Worm (Caenorhabditis elegans): Measurements from ENCODE around the gene Y43E12A.3.

The Y43E12A.3 gene

ce11 chrIV:10975968-10976367 is 11.7 kb upstream of the Y43E12A.3 start (continued):
- TF ChIP-seq ztf-11 (tag; optimal IDR thresholded peaks at IDR 0.05), result no peak
- TF ChIP-seq ztf-4 (tag; optimal IDR thresholded peaks at IDR 0.05), result no peak
- TF ChIP-seq rnt-1 (tag; optimal IDR thresholded peaks at IDR 0.05), result peak; percentile 47

- TF ChIP-seq tlp-1 (tag; optimal IDR thresholded peaks at IDR 0.05) (no peak), lin-14 (GFP tag; optimal IDR thresholded peaks at IDR 0.05) (peak; percentile 15), ztf-11 (tag; optimal IDR thresholded peaks at IDR 0.05) (no peak), zag-1 (tag; optimal IDR thresholded peaks at IDR 0.05) (no peak), aha-1 (tag; optimal IDR thresholded peaks at IDR 0.05) (no peak)
These were observed 9.1 kb upstream of the Y43E12A.3 start for ce11 chrIV:10978641-10979040.

- TF ChIP-seq nhr-71 (tag; optimal IDR thresholded peaks at IDR 0.05) (peak; percentile 27), lsy-2 (tag; optimal IDR thresholded peaks at IDR 0.05) (peak in 1 of 2 experiments; percentile 24), lin-14 (GFP tag; optimal IDR thresholded peaks at IDR 0.05) (peak; percentile 85), nhr-77 (tag; optimal IDR thresholded peaks at IDR 0.05) (no peak), efl-1 (optimal IDR thresholded peaks at IDR 0.05) (no peak), efl-1 (GFP tag; optimal IDR thresholded peaks at IDR 0.05 in 1 of 2) (peak in 1 of 2 experiments; percentile 31), snu-23 (GFP tag; optimal IDR thresholded peaks at IDR 0.05) (peak; percentile 12), ceh-82 (tag; optimal IDR thresholded peaks at IDR 0.05) (peak in 1 of 3 experiments; percentile 26), zag-1 (tag; optimal IDR thresholded peaks at IDR 0.05) (no peak), rnt-1 (tag; optimal IDR thresholded peaks at IDR 0.05) (peak; percentile 43), dsc-1 (tag; optimal IDR thresholded peaks at IDR 0.05) (peak; percentile 11), nhr-19 (GFP tag; conservative IDR thresholded peaks at IDR 0.05) (0 out of 2 replicates have a peak, but pooled peaks have one; percentile 2), fkh-10 (GFP tag; optimal IDR thresholded peaks at IDR 0.05) (peak; percentile 88), grh-1 (GFP tag; IDR thresholded peaks at IDR 0.05) (no peak), swsn-7 (tag; optimal IDR thresholded peaks at IDR 0.05) (peak; percentile 8), fkh-8 (tag; optimal IDR thresholded peaks at IDR 0.05) (peak; percentile 6)
These were observed 8.0 kb upstream of the Y43E12A.3 start for ce11 chrIV:10979689-10980088.

- TF ChIP-seq pqm-1 (tag; optimal IDR thresholded peaks at IDR 0.05) (no peak), efl-1 (optimal IDR thresholded peaks at IDR 0.05) (no peak), efl-1 (GFP tag; optimal IDR thresholded peaks at IDR 0.05 in 1 of 2) (peak in 1 of 2 experiments; percentile 2), ets-5 (GFP tag; IDR thresholded peaks at IDR 0.05) (no peak), lin-35 (GFP tag; optimal IDR thresholded peaks at IDR 0.05) (peak in 1 of 2 experiments; percentile 49), nhr-20 (tag; optimal IDR thresholded peaks at IDR 0.05) (peak; percentile 14), mep-1 (tag; optimal IDR thresholded peaks at IDR 0.05) (peak; percentile 6), blmp-1 (tag; optimal IDR thresholded peaks at IDR 0.05) (peak; percentile 20), unc-30 (tag; optimal IDR thresholded peaks at IDR 0.05) (no peak), hlh-4 (tag; optimal IDR thresholded peaks at IDR 0.05) (no peak), fkh-4 (tag; optimal IDR thresholded peaks at IDR 0.05; ENCODE audit: borderline replicate concordance) (no peak), mdl-1 (tag; optimal IDR thresholded peaks at IDR 0.05) (no peak), lin-14 (GFP tag; optimal IDR thresholded peaks at IDR 0.05) (peak; percentile 62), grh-1 (GFP tag; IDR thresholded peaks at IDR 0.05) (0 out of 2 replicates have a peak, but pooled peaks have one; percentile 23), nhr-237 (tag; optimal IDR thresholded peaks at IDR 0.05) (no peak), jun-1 (tag; optimal IDR thresholded peaks at IDR 0.05) (no peak), elt-3 (tag; optimal IDR thresholded peaks at IDR 0.05) (no peak), fkh-10 (GFP tag; optimal IDR thresholded peaks at IDR 0.05) (no peak), C04F5.9 (tag; optimal IDR thresholded peaks at IDR 0.05) (no peak), nhr-85 (tag) (peak; percentile 73), mab-9 (GFP tag; IDR thresholded peaks at IDR 0.05) (no peak), sptf-1 (tag; optimal IDR thresholded peaks at IDR 0.05) (no peak), pag-3 (tag; optimal IDR thresholded peaks at IDR 0.05; ENCODE audit: borderline replicate concordance, insufficient read depth) (no peak), hpl-2 (GFP tag; optimal IDR thresholded peaks at IDR 0.05) (no peak), ceh-8 (GFP tag; optimal IDR thresholded peaks at IDR 0.05) (no peak), egl-27 (tag; optimal IDR thresholded peaks at IDR 0.05) (no peak), unc-130 (tag; optimal IDR thresholded peaks at IDR 0.05) (no peak), fos-1 (tag; optimal IDR thresholded peaks at IDR 0.05) (no peak), nhr-90 (tag; optimal IDR thresholded peaks at IDR 0.05; ENCODE audit: poor library complexity) (no peak), sox-4 (tag; optimal IDR thresholded peaks at IDR 0.05) (no peak), unc-86 (tag; optimal IDR thresholded peaks at IDR 0.05) (no peak)
These were observed 7.1 kb upstream of the Y43E12A.3 start for ce11 chrIV:10980628-10981027.

Measured in whole organism, L1 larva.